Fruit fly (Drosophila melanogaster): ENCODE results near the gene CG41099.

- TF ChIP-seq CG8478 (optimal IDR thresholded peaks at IDR 0.05) (no peak), psq (optimal IDR thresholded peaks at IDR 0.05) (no peak), pan (optimal IDR thresholded peaks at IDR 0.05) (no peak), usp (GFP tag; optimal IDR thresholded peaks at IDR 0.05) (no peak)
Measured at dm6 chr3R:3842929-3843328, 3.6 kb upstream of the CG41099 start.

All from whole organism.